Worm (Caenorhabditis elegans): ENCODE measurements around the gene T02H6.8.

The T02H6.8 gene

DNA sequence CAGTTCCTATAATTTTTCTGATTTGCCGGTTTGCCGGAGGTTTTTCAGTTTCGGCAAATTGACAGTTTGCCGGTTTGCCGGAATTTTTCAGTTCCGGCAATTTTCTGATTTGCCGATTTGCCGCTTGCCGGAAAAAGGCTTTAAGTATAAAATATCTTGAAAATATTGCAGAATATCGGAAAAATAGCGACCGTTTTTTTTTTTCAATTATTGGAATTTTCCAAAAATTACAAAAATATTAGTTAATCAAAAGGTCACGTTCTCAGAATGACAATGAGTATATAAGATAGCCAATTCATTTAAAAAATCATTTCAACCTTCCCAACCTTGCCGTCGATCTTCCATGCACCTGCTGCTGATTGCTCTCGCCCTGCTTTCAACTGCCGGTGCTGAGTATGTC lies 1.7 kb downstream of the T02H6.8 start, which contains the start of gene T02H6.7:
Gene T02H6.7, plus strand, starts transcription at position 301 of the 400 bp plus-strand sequence.
- TF ChIP-seq unc-130 (tag; optimal IDR thresholded peaks at IDR 0.05) (no peak), C16A3.4 (tag; optimal IDR thresholded peaks at IDR 0.05) (no peak), tbx-2 (tag; optimal IDR thresholded peaks at IDR 0.05) (no peak), pag-3 (tag; optimal IDR thresholded peaks at IDR 0.05; ENCODE audit: borderline replicate concordance, insufficient read depth) (no peak), sptf-1 (tag; optimal IDR thresholded peaks at IDR 0.05) (no peak), rnt-1 (tag; optimal IDR thresholded peaks at IDR 0.05) (no peak), ceh-88 (GFP tag; IDR thresholded peaks at IDR 0.05) (no peak), ztf-11 (tag; optimal IDR thresholded peaks at IDR 0.05) (no peak), mef-2 (tag; optimal IDR thresholded peaks at IDR 0.05) (no peak), hpl-2 (GFP tag; optimal IDR thresholded peaks at IDR 0.05) (no peak), nhr-90 (tag; optimal IDR thresholded peaks at IDR 0.05; ENCODE audit: poor library complexity) (no peak), irx-1 (tag; optimal IDR thresholded peaks at IDR 0.05) (no peak)

DNA sequence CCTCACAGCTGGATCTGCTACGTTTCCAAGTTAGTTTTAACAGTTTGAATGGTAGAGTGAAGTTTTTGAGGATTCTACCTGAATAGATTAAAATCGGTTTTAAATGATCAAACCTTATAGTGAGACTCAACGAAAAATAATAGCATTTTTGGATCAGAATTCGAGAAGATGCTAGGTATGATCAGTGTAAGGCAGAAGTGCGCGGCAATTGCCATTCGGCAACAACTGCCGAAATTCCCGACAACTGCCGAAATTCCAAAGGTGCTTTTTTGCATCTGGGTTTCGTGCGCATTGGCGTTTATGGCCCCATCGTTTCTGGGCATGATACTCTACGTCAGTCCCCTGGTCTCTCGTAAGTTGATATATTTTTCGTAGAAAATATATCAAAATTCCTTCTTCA lies 2.8 kb downstream of the T02H6.8 start, which contains the start of gene T02H6.6:
Gene T02H6.6, plus strand, starts transcription at position 301 of the 400 bp plus-strand sequence.
- TF ChIP-seq C16A3.4 (tag; optimal IDR thresholded peaks at IDR 0.05), result no peak
- no peak for TF ChIP-seq lin-35 (GFP tag; optimal IDR thresholded peaks at IDR 0.05)
- no peak for TF ChIP-seq mef-2 (tag; optimal IDR thresholded peaks at IDR 0.05)
- no peak for TF ChIP-seq pag-3 (tag; optimal IDR thresholded peaks at IDR 0.05; ENCODE audit: borderline replicate concordance, insufficient read depth)
- TF ChIP-seq C04F5.9 (tag; optimal IDR thresholded peaks at IDR 0.05), result no peak
- TF ChIP-seq mep-1 (tag; optimal IDR thresholded peaks at IDR 0.05), result no peak
- no peak for TF ChIP-seq skn-1 (tag; optimal IDR thresholded peaks at IDR 0.05)
- TF ChIP-seq pqm-1 (tag; optimal IDR thresholded peaks at IDR 0.05), result no peak
- TF ChIP-seq nhr-237 (tag; optimal IDR thresholded peaks at IDR 0.05), result no peak
- TF ChIP-seq nhr-71 (tag; optimal IDR thresholded peaks at IDR 0.05), result no peak
- TF ChIP-seq ztf-11 (tag; optimal IDR thresholded peaks at IDR 0.05), result no peak
- TF ChIP-seq alr-1 (tag; optimal IDR thresholded peaks at IDR 0.05; ENCODE audit: borderline replicate concordance), result no peak
- TF ChIP-seq dpl-1 (GFP tag; optimal IDR thresholded peaks at IDR 0.05), result no peak
- no peak for TF ChIP-seq nhr-76 (tag; optimal IDR thresholded peaks at IDR 0.05)
- TF ChIP-seq snpc-4 (tag; optimal IDR thresholded peaks at IDR 0.05), result no peak
- no peak for TF ChIP-seq vab-15 (tag; optimal IDR thresholded peaks at IDR 0.05)
- no peak for TF ChIP-seq nhr-84 (tag; optimal IDR thresholded peaks at IDR 0.05)
- no peak for TF ChIP-seq nhr-28 (tag; optimal IDR thresholded peaks at IDR 0.05)
- TF ChIP-seq ceh-88 (GFP tag; IDR thresholded peaks at IDR 0.05), result no peak
- TF ChIP-seq lin-14 (GFP tag; optimal IDR thresholded peaks at IDR 0.05), result no peak

ce11 chrII:684811-685210 lies 4.2 kb downstream of the T02H6.8 start, which contains the start of gene T02H6.5:
TSS of gene T02H6.5 (plus strand) at chrII:685111.
- no peak for TF ChIP-seq C16A3.4 (tag; optimal IDR thresholded peaks at IDR 0.05)
- TF ChIP-seq blmp-1 (tag; optimal IDR thresholded peaks at IDR 0.05), result no peak
- no peak for TF ChIP-seq nhr-85 (tag)
- no peak for TF ChIP-seq xbp-1 (tag; optimal IDR thresholded peaks at IDR 0.05)
- no peak for TF ChIP-seq lsy-2 (tag; optimal IDR thresholded peaks at IDR 0.05)
- no peak for TF ChIP-seq ces-1 (GFP tag; optimal IDR thresholded peaks at IDR 0.05)
- no peak for TF ChIP-seq skn-1 (tag; optimal IDR thresholded peaks at IDR 0.05)

- TF ChIP-seq ceh-63 (GFP tag; optimal IDR thresholded peaks at IDR 0.05), result no peak
- TF ChIP-seq zip-4 (GFP tag; optimal IDR thresholded peaks at IDR 0.05), result no peak
- TF ChIP-seq blmp-1 (tag; optimal IDR thresholded peaks at IDR 0.05), result no peak
- no peak for TF ChIP-seq Y116A8C.19 (tag; optimal IDR thresholded peaks at IDR 0.05; ENCODE audit: borderline replicate concordance)
- no peak for TF ChIP-seq mep-1 (tag; optimal IDR thresholded peaks at IDR 0.05)
Observed at ce11 chrII:689749-690148, 9.1 kb downstream of the T02H6.8 start, which contains the start of gene T02H6.4. TSS of gene T02H6.4 (plus strand) at chrII:690049.

DNA sequence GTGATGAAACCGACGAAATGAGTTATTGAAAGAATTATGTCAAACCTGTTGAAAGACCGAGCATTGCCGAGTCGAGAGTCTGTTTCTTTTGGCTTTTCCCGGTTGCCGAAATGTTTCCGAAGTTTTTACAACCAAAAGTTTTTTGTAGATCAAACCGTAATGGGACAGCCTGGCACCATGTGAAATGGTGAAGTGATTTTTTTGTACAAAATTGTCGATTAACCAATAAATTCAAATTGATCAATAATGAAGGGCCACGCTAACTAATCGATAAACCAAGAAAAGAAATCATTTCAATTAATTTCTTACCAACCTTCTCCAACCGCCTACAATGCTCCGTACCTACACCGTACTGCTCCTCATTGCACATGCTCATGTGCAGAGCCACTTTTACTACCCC lies 10.9 kb downstream of the T02H6.8 start, which contains the start of gene T02H6.3:
Gene T02H6.3, plus strand, starts transcription at position 301 of the 400 bp plus-strand sequence.
- no peak for TF ChIP-seq efl-3 (GFP tag; optimal IDR thresholded peaks at IDR 0.05)
- TF ChIP-seq lin-39 (tag; optimal IDR thresholded peaks at IDR 0.05), result no peak
- TF ChIP-seq blmp-1 (tag; optimal IDR thresholded peaks at IDR 0.05), result no peak
- TF ChIP-seq unc-86 (tag; optimal IDR thresholded peaks at IDR 0.05), result no peak
- no peak for TF ChIP-seq ama-1 (optimal IDR thresholded peaks at IDR 0.05)
- TF ChIP-seq nhr-12 (tag; optimal IDR thresholded peaks at IDR 0.05), result no peak
- TF ChIP-seq unc-130 (tag; optimal IDR thresholded peaks at IDR 0.05), result no peak
- TF ChIP-seq lin-35 (GFP tag; optimal IDR thresholded peaks at IDR 0.05), result no peak
- TF ChIP-seq lin-14 (GFP tag; optimal IDR thresholded peaks at IDR 0.05), result no peak
- no peak for TF ChIP-seq ceh-8 (GFP tag; optimal IDR thresholded peaks at IDR 0.05)
- no peak for TF ChIP-seq hlh-17 (GFP tag; optimal IDR thresholded peaks at IDR 0.05; ENCODE audit: borderline replicate concordance)
- TF ChIP-seq lin-15B (tag; optimal IDR thresholded peaks at IDR 0.05), result no peak
- no peak for TF ChIP-seq vab-15 (tag; optimal IDR thresholded peaks at IDR 0.05)
- TF ChIP-seq mef-2 (tag; optimal IDR thresholded peaks at IDR 0.05), result no peak
- TF ChIP-seq ztf-4 (tag; optimal IDR thresholded peaks at IDR 0.05), result no peak

Measured in whole organism, L1 larva.